Fruit fly (Drosophila melanogaster) whole organism, adult: ENCODE data around the gene Vha16-3.

Experiments
- CG11617 ChIP-seq: fragments of 200-800 bp; sonication (Bioruptor generic); optimal IDR thresholded peaks from 2 replicates; lab custom pipeline; 2017; ENCODE audit warnings: mild to moderate bottlenecking, missing biosample characterization, missing genetic modification reagents, missing genetic modification characterization
- CG14711 ChIP-seq: fragments of 200-800 bp; sonication (Bioruptor generic); optimal IDR thresholded peaks from 2 replicates; lab custom pipeline; 2018; ENCODE audit warnings: missing biosample characterization, mild to moderate bottlenecking, missing genetic modification characterization, moderate library complexity
- CG33017 ChIP-seq: fragments of 200-800 bp; sonication (Bioruptor generic); optimal IDR thresholded peaks from 2 replicates; lab custom pipeline; 2018; ENCODE audit warnings: missing biosample characterization, mild to moderate bottlenecking, missing genetic modification characterization, moderate library complexity
- CG7045 ChIP-seq: fragments of 200-800 bp; sonication (Bioruptor generic); optimal IDR thresholded peaks from 2 replicates; lab custom pipeline; 2017; ENCODE audit warnings: missing biosample characterization, mild to moderate bottlenecking, missing genetic modification characterization
- Mnt ChIP-seq: fragments of 200-800 bp; sonication (Bioruptor generic); optimal IDR thresholded peaks from 2 replicates; lab custom pipeline; 2016; ENCODE audit warnings: missing biosample characterization, mild to moderate bottlenecking, missing genetic modification characterization
- cic ChIP-seq: fragments of 200-800 bp; sonication (Bioruptor generic); optimal IDR thresholded peaks from 2 replicates; lab custom pipeline; 2017; ENCODE audit warnings: missing biosample characterization, mild to moderate bottlenecking, missing genetic modification characterization, moderate library complexity
- kay ChIP-seq: fragments of 200-800 bp; sonication (Bioruptor generic); peaks from one replicate; lab custom pipeline; 2016; ENCODE audit warnings: missing biosample characterization, missing genetic modification characterization, borderline replicate concordance
- pad ChIP-seq: fragments of 200-800 bp; sonication (Bioruptor generic); optimal IDR thresholded peaks from 3 replicates; lab custom pipeline; 2017; ENCODE audit warnings: missing biosample characterization, missing genetic modification characterization, mild to moderate bottlenecking, moderate library complexity, missing genetic modification reagents
- tj ChIP-seq: fragments of 200-800 bp; sonication (Bioruptor generic); optimal IDR thresholded peaks from 3 replicates; lab custom pipeline; 2017; ENCODE audit warnings: missing biosample characterization, mild to moderate bottlenecking, missing genetic modification characterization, moderate library complexity

dm6 chr3L:11440769-11441168 is 32.3 kb upstream of the Vha16-3 start:
- TF ChIP-seq CG7045 (GFP tag; lab: Kevin White, UChicago) (no peak), kay (GFP tag; lab: Kevin White, UChicago) (no peak), Mnt (GFP tag; lab: Kevin White, UChicago) (no peak), cic (GFP tag; lab: Kevin White, UChicago) (no peak), pad (GFP tag; lab: Kevin White, UChicago) (no peak), CG11617 (no peak), CG33017 (no peak), tj (no peak), CG14711 (tag; lab: Kevin White, UChicago) (no peak)
